Fruit fly (Drosophila melanogaster) whole organism, wandering third instar larva: Measurements from ENCODE around the gene Hs2st.

ENCODE experiments used
- Abd-B ChIP-seq: fragments of >200 bp; optimal IDR thresholded peaks from 2 replicates; lab custom pipeline; 2017; ENCODE audit warnings: missing biosample characterization, missing genetic modification characterization
- Dfd ChIP-seq: fragments of >200 bp; optimal IDR thresholded peaks from 2 replicates; lab custom pipeline; 2017; ENCODE audit warnings: missing biosample characterization, missing genetic modification characterization
- Myc ChIP-seq: fragments of >200 bp; optimal IDR thresholded peaks from 2 replicates; lab custom pipeline; 2017
- N ChIP-seq: fragments of >200 bp; optimal IDR thresholded peaks from 2 replicates; lab custom pipeline; 2018; ENCODE audit warnings: missing biosample characterization, missing external identifiers, missing genetic modification characterization
- ey ChIP-seq: fragments of 200-800 bp; sonication (Bioruptor generic); optimal IDR thresholded peaks from 2 replicates; lab custom pipeline; 2016; ENCODE audit warnings: missing biosample characterization, missing genetic modification characterization
- psq ChIP-seq: fragments of 200-800 bp; sonication (Bioruptor generic); optimal IDR thresholded peaks from 3 replicates; lab custom pipeline; 2017; ENCODE audit warnings: missing biosample characterization, mild to moderate bottlenecking, missing genetic modification characterization, moderate library complexity

- no peak for TF ChIP-seq ey (GFP tag; lab: Kevin White, UChicago)
- no peak for TF ChIP-seq Abd-B (GFP tag; lab: Kevin White, UChicago)
- no peak for TF ChIP-seq Dfd
- no peak for TF ChIP-seq psq (GFP tag; lab: Kevin White, UChicago)
- TF ChIP-seq N (GFP tag; lab: Kevin White, UChicago) = no peak
- no peak for TF ChIP-seq Myc (lab: Kevin White, UChicago)
Measured at dm6 chr2L:19405685-19406357, 38.7 kb downstream of the Hs2st start.
